Fruit fly (Drosophila melanogaster) Kc167 (cell line): Measurements from ENCODE around the gene Prosbeta3.

Source experiments
- Myc ChIP-seq: fragments of >200 bp; optimal IDR thresholded peaks from 2 replicates; lab custom pipeline; 2017; ENCODE audit warnings: missing external identifiers
- insv ChIP-seq: fragments of >200 bp; optimal IDR thresholded peaks from 3 replicates; lab custom pipeline; 2018; ENCODE audit warnings: missing external identifiers
- ttk ChIP-seq: sonication (Bioruptor generic); optimal IDR thresholded peaks from 2 replicates; lab custom pipeline; 2017; ENCODE audit warnings: missing external identifiers

DNA sequence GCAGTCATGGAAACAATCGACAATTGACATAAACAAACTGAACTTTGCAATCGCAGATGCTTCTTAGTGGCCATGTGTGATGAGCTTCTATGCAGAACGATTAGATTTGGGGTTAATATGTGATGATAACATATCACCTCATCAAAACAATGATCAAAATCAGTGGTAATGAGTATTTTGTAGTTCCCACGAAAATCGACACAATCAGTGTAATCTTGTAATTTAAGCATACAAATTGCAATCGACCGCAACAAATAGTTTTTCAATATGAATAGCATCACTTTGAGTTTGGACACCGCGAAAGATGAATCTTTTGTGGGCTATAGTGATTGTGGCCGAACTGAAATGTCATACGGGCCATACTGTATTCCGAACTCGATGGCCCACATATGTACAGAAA, 8.6 kb downstream of the Prosbeta3 start, which contains the start of gene CG11977:
- TF ChIP-seq Myc (lab: Kevin White, UChicago): no peak
- no peak for TF ChIP-seq ttk (lab: Kevin White, UChicago)
- no peak for TF ChIP-seq insv (lab: Kevin White, UChicago)
